Fruit fly (Drosophila melanogaster) whole organism, embryonic: ENCODE results near the gene CG32551.

Experiments used
- Abd-B ChIP-seq: fragments of 200-800 bp; sonication (Bioruptor generic); optimal IDR thresholded peaks from 2 replicates; lab custom pipeline; 2018; ENCODE audit warnings: missing biosample characterization, mild to moderate bottlenecking, missing genetic modification characterization, moderate library complexity
- B-H2 ChIP-seq: fragments of 200-800 bp; sonication (Bioruptor generic); optimal IDR thresholded peaks from 2 replicates; lab custom pipeline; 2018; ENCODE audit warnings: missing biosample characterization, mild to moderate bottlenecking, missing genetic modification characterization
- Bteb2 ChIP-seq: fragments of 200-800 bp; sonication (Bioruptor generic); optimal IDR thresholded peaks from 2 replicates; lab custom pipeline; 2016; ENCODE audit warnings: missing biosample characterization, missing genetic modification characterization
- CG10321 ChIP-seq: fragments of 200-800 bp; sonication (Bioruptor generic); IDR thresholded peaks from 2 replicates; pipeline ENCODE4 v1.3.6; 2022; ENCODE audit warnings: missing biosample characterization, missing genetic modification characterization
- CG10959 ChIP-seq: fragments of 200-800 bp; sonication (Bioruptor generic); IDR thresholded peaks from 2 replicates; pipeline ENCODE4 v1.3.6; 2022; ENCODE audit warnings: missing biosample characterization, missing genetic modification characterization
- CG11247 ChIP-seq: fragments of 200-800 bp; sonication (Bioruptor generic); IDR thresholded peaks from 2 replicates; pipeline ENCODE4 v1.3.6; 2022; ENCODE audit warnings: missing biosample characterization, missing genetic modification characterization
- CG11398 ChIP-seq: fragments of 200-800 bp; sonication (Bioruptor generic); optimal IDR thresholded peaks from 2 replicates; lab custom pipeline; 2016; ENCODE audit warnings: missing biosample characterization, missing genetic modification characterization
- CG11696 ChIP-seq: fragments of 200-800 bp; sonication (Bioruptor generic); IDR thresholded peaks from 2 replicates; pipeline ENCODE4 v1.3.6; 2022; ENCODE audit warnings: missing biosample characterization, missing genetic modification characterization
- CG11723 ChIP-seq: fragments of 200-800 bp; sonication (Bioruptor generic); optimal IDR thresholded peaks from 2 replicates; lab custom pipeline; 2017; ENCODE audit warnings: missing biosample characterization, mild to moderate bottlenecking, missing genetic modification characterization
- CG12071 ChIP-seq: fragments of 200-800 bp; sonication (Bioruptor generic); optimal IDR thresholded peaks from 3 replicates; lab custom pipeline; 2018; ENCODE audit warnings: missing biosample characterization, mild to moderate bottlenecking, missing genetic modification characterization
- CG12942 ChIP-seq: fragments of 200-800 bp; sonication (Bioruptor generic); optimal IDR thresholded peaks from 3 replicates; lab custom pipeline; 2016; ENCODE audit warnings: missing biosample characterization, missing genetic modification characterization
- CG13123 ChIP-seq: fragments of 200-800 bp; sonication (Bioruptor generic); optimal IDR thresholded peaks from 2 replicates; lab custom pipeline; 2016; ENCODE audit warnings: missing biosample characterization, missing genetic modification characterization
- CG14050 ChIP-seq: fragments of 200-800 bp; sonication (Bioruptor generic); IDR thresholded peaks from 3 replicates; pipeline ENCODE4 v1.3.6; 2022; ENCODE audit warnings: missing biosample characterization, missing genetic modification characterization
- CG15269 ChIP-seq: fragments of 200-800 bp; sonication (Bioruptor generic); optimal IDR thresholded peaks from 2 replicates; lab custom pipeline; 2018; ENCODE audit warnings: missing biosample characterization, mild to moderate bottlenecking, missing genetic modification characterization, moderate library complexity
- CG17328 ChIP-seq: fragments of 200-800 bp; sonication (Bioruptor generic); IDR thresholded peaks from 2 replicates; pipeline ENCODE4 v1.3.6; 2022; ENCODE audit warnings: missing biosample characterization, missing genetic modification characterization
- CG18619 ChIP-seq: fragments of 200-800 bp; sonication (Bioruptor generic); optimal IDR thresholded peaks from 3 replicates; lab custom pipeline; 2017; ENCODE audit warnings: missing biosample characterization, mild to moderate bottlenecking, missing genetic modification characterization
- CG2129 ChIP-seq: fragments of 200-800 bp; sonication (Bioruptor generic); IDR thresholded peaks from 2 replicates; pipeline ENCODE4 v1.3.6; 2022; ENCODE audit warnings: missing biosample characterization, missing genetic modification characterization; ENCODE audit not compliant: partially characterized antibody
- CG30403 ChIP-seq: fragments of 200-800 bp; sonication (Bioruptor generic); optimal IDR thresholded peaks from 3 replicates; lab custom pipeline; 2016; ENCODE audit warnings: missing biosample characterization, missing genetic modification characterization
- CG6272 ChIP-seq: fragments of 200-800 bp; sonication (Bioruptor generic); IDR thresholded peaks from 2 replicates; pipeline ENCODE4 v1.3.6; 2022; ENCODE audit warnings: missing biosample characterization, missing genetic modification characterization
- CG6813 ChIP-seq: fragments of 200-800 bp; sonication (Bioruptor generic); optimal IDR thresholded peaks from 2 replicates; lab custom pipeline; 2017; ENCODE audit warnings: missing biosample characterization, missing genetic modification characterization, mild to moderate bottlenecking, moderate library complexity, missing genetic modification reagents
- CG9215 ChIP-seq: fragments of 200-800 bp; sonication (Bioruptor generic); IDR thresholded peaks from 2 replicates; pipeline ENCODE4 v1.3.6; 2022; ENCODE audit warnings: missing biosample characterization, missing genetic modification characterization
- Dek ChIP-seq: fragments of 200-800 bp; sonication (Bioruptor generic); optimal IDR thresholded peaks from 3 replicates; lab custom pipeline; 2019; ENCODE audit warnings: missing biosample characterization, mild to moderate bottlenecking, missing genetic modification characterization, moderate library complexity
- Ets65A ChIP-seq: fragments of 200-800 bp; sonication (Bioruptor generic); peaks from one replicate; lab custom pipeline; 2016; ENCODE audit warnings: missing biosample characterization, missing genetic modification characterization
- HLHmδ ChIP-seq: fragments of 200-800 bp; sonication (Bioruptor generic); optimal IDR thresholded peaks from 2 replicates; lab custom pipeline; 2018; ENCODE audit warnings: missing biosample characterization, mild to moderate bottlenecking, missing genetic modification characterization, moderate library complexity
- Hand ChIP-seq: fragments of 200-800 bp; sonication (Bioruptor generic); optimal IDR thresholded peaks from 2 replicates; lab custom pipeline; 2017; ENCODE audit warnings: mild to moderate bottlenecking, missing biosample characterization, missing genetic modification reagents, missing genetic modification characterization
- HmgZ ChIP-seq: fragments of 200-800 bp; sonication (Bioruptor generic); optimal IDR thresholded peaks from 2 replicates; lab custom pipeline; 2018; ENCODE audit warnings: missing biosample characterization, mild to moderate bottlenecking, missing genetic modification characterization
- Hr51 ChIP-seq, 2 experiments: fragments of 200-800 bp; sonication (Bioruptor generic); optimal IDR thresholded peaks; 2 replicates in 1 of 2; 3 replicates in 1 of 2; lab custom pipeline; 2016 to 2018; ENCODE audit warnings: missing biosample characterization in 2 of 2, missing genetic modification characterization in 2 of 2, mild to moderate bottlenecking in 1 of 2, moderate library complexity in 1 of 2
- Stat92E ChIP-seq, 3 experiments: fragments of >200 bp in 2 of 3; fragments of 200-800 bp in 1 of 3; sonication (Bioruptor generic) in 1 of 3; optimal IDR thresholded peaks; 2 replicates each; lab custom pipeline; 2017 to 2019; ENCODE audit warnings: missing biosample characterization in 3 of 3, missing genetic modification characterization in 3 of 3, mild to moderate bottlenecking in 1 of 3, moderate library complexity in 1 of 3
- Taf1 ChIP-seq: fragments of 200-800 bp; sonication (Bioruptor generic); IDR thresholded peaks from 2 replicates; pipeline ENCODE4 v1.3.6; 2022; ENCODE audit warnings: missing biosample characterization, missing genetic modification characterization
- Xbp1 ChIP-seq: fragments of 200-800 bp; sonication (Bioruptor generic); optimal IDR thresholded peaks from 3 replicates; lab custom pipeline; 2016; ENCODE audit warnings: missing biosample characterization, mild to moderate bottlenecking, missing genetic modification characterization
- ase ChIP-seq: fragments of 200-800 bp; sonication (Bioruptor generic); IDR thresholded peaks from 3 replicates; pipeline ENCODE4 v1.3.6; 2022; ENCODE audit warnings: missing biosample characterization, missing genetic modification characterization
- ato ChIP-seq: fragments of 200-800 bp; sonication (Bioruptor generic); IDR thresholded peaks from 2 replicates; pipeline ENCODE4 v1.3.6; 2022; ENCODE audit warnings: missing biosample characterization, missing genetic modification characterization; ENCODE audit not compliant: partially characterized antibody
- bbx ChIP-seq: fragments of 200-800 bp; sonication (Bioruptor generic); IDR thresholded peaks from 2 replicates; pipeline ENCODE4 v1.3.6; 2022; ENCODE audit warnings: missing biosample characterization, missing genetic modification characterization; ENCODE audit not compliant: partially characterized antibody
- bigmax ChIP-seq: fragments of 200-800 bp; sonication (Bioruptor generic); optimal IDR thresholded peaks from 2 replicates; lab custom pipeline; 2018; ENCODE audit warnings: missing biosample characterization, mild to moderate bottlenecking, missing genetic modification characterization
- br ChIP-seq: fragments of >200 bp; optimal IDR thresholded peaks from 2 replicates; lab custom pipeline; 2017
- chif ChIP-seq, 2 experiments: fragments of 200-800 bp; sonication (Bioruptor generic); optimal IDR thresholded peaks; 3 replicates each; lab custom pipeline; 2016; ENCODE audit warnings: missing biosample characterization in 2 of 2, missing genetic modification characterization in 2 of 2
- chm ChIP-seq: fragments of 200-800 bp; sonication (Bioruptor generic); IDR thresholded peaks from 2 replicates; pipeline ENCODE4 v1.3.6; 2022; ENCODE audit warnings: missing biosample characterization, missing genetic modification characterization
- cwo ChIP-seq: fragments of 200-800 bp; sonication (Bioruptor generic); optimal IDR thresholded peaks from 3 replicates; lab custom pipeline; 2017; ENCODE audit warnings: missing biosample characterization, missing genetic modification characterization, mild to moderate bottlenecking, moderate library complexity, missing genetic modification reagents
- dmrt11E ChIP-seq: fragments of 200-800 bp; sonication (Bioruptor generic); optimal IDR thresholded peaks from 3 replicates; lab custom pipeline; 2018; ENCODE audit warnings: missing biosample characterization, mild to moderate bottlenecking, missing genetic modification characterization, moderate library complexity
- gcm2 ChIP-seq: fragments of 200-800 bp; sonication (Bioruptor generic); optimal IDR thresholded peaks from 2 replicates; lab custom pipeline; 2016; ENCODE audit warnings: missing biosample characterization, missing genetic modification characterization
- gem ChIP-seq: fragments of 200-800 bp; sonication (Bioruptor generic); optimal IDR thresholded peaks from 2 replicates; lab custom pipeline; 2019; ENCODE audit warnings: missing biosample characterization, mild to moderate bottlenecking, missing genetic modification characterization, moderate library complexity
- gfzf ChIP-seq: fragments of 200-800 bp; sonication (Bioruptor generic); optimal IDR thresholded peaks from 2 replicates; lab custom pipeline; 2016; ENCODE audit warnings: missing biosample characterization, mild to moderate bottlenecking, missing genetic modification characterization, moderate library complexity
- grau ChIP-seq: fragments of 200-800 bp; optimal IDR thresholded peaks from 3 replicates; lab custom pipeline; 2019; ENCODE audit warnings: missing biosample characterization, mild to moderate bottlenecking, missing genetic modification characterization, moderate library complexity
- insv ChIP-seq, 2 experiments: fragments of 200-800 bp; sonication (Bioruptor generic); optimal IDR thresholded peaks; 3 replicates each; lab custom pipeline; 2016 to 2018; ENCODE audit warnings: missing biosample characterization in 2 of 2, missing genetic modification characterization in 2 of 2
- lab ChIP-seq: fragments of 200-800 bp; sonication (Bioruptor generic); optimal IDR thresholded peaks from 3 replicates; lab custom pipeline; 2017; ENCODE audit warnings: missing biosample characterization, missing genetic modification characterization, mild to moderate bottlenecking, moderate library complexity, missing genetic modification reagents
- p53 ChIP-seq: fragments of 200-800 bp; sonication (Bioruptor generic); optimal IDR thresholded peaks from 2 replicates; lab custom pipeline; 2016; ENCODE audit warnings: missing biosample characterization, missing genetic modification characterization
- pb ChIP-seq: fragments of 200-800 bp; sonication (Bioruptor generic); optimal IDR thresholded peaks from 3 replicates; lab custom pipeline; 2016; ENCODE audit warnings: missing biosample characterization, missing genetic modification characterization
- pho ChIP-seq: fragments of 200-800 bp; sonication (Bioruptor generic); optimal IDR thresholded peaks from 2 replicates; lab custom pipeline; 2016; ENCODE audit warnings: missing biosample characterization, missing genetic modification characterization
- schlank ChIP-seq: fragments of 200-800 bp; sonication (Bioruptor generic); optimal IDR thresholded peaks from 2 replicates; lab custom pipeline; 2018; ENCODE audit warnings: missing biosample characterization, mild to moderate bottlenecking, missing genetic modification characterization
- sisA ChIP-seq: fragments of 200-800 bp; sonication (Bioruptor generic); IDR thresholded peaks from 2 replicates; pipeline ENCODE4 v1.3.6; 2022; ENCODE audit warnings: missing biosample characterization, missing genetic modification characterization
- stc ChIP-seq: fragments of 200-800 bp; sonication (Bioruptor generic); IDR thresholded peaks from 2 replicates; pipeline ENCODE4 v1.3.6; 2022; ENCODE audit warnings: missing biosample characterization, missing genetic modification characterization
- zen2 ChIP-seq: fragments of 200-800 bp; sonication (Bioruptor generic); IDR thresholded peaks from 3 replicates; pipeline ENCODE4 v1.3.6; 2022; ENCODE audit warnings: missing biosample characterization, missing genetic modification characterization; ENCODE audit not compliant: partially characterized antibody

Gene CG32551

dm6 chrX:18407394-18407721, 31.3 kb upstream of the CG32551 start (continued):
- peak; percentile 61 for TF ChIP-seq gem
- TF ChIP-seq gfzf (GFP tag; lab: Kevin White, UChicago): no peak
- no peak for TF ChIP-seq CG11723 (GFP tag; lab: Kevin White, UChicago)
- no peak for TF ChIP-seq chif (GFP tag; optimal IDR thresholded peaks at IDR 0.05; lab: Kevin White, UChicago)
- TF ChIP-seq CG2129: no peak
- no peak for TF ChIP-seq pb (GFP tag; lab: Kevin White, UChicago)
- no peak for TF ChIP-seq CG12942 (GFP tag; lab: Kevin White, UChicago)
- no peak for TF ChIP-seq Abd-B (GFP tag; lab: Kevin White, UChicago)
- TF ChIP-seq CG18619 (GFP tag; lab: Kevin White, UChicago): no peak
- no peak for TF ChIP-seq p53 (GFP tag; lab: Kevin White, UChicago)
- no peak; the same call in 1 of the 2 replicates for TF ChIP-seq CG11696 (GFP tag; lab: Robert Waterston, UW)
- no peak for TF ChIP-seq zen2 (GFP tag; lab: Robert Waterston, UW)
- TF ChIP-seq Stat92E (GFP tag; optimal IDR thresholded peaks at IDR 0.05; lab: Kevin White, UChicago): no peak
- TF ChIP-seq CG9215 (GFP tag; lab: Robert Waterston, UW): no peak
- no peak for TF ChIP-seq insv (GFP tag; optimal IDR thresholded peaks at IDR 0.05; lab: Kevin White, UChicago)
- TF ChIP-seq ato (GFP tag; lab: Robert Waterston, UW): no peak
- TF ChIP-seq gcm2 (GFP tag; lab: Kevin White, UChicago): no peak
- TF ChIP-seq Hand (GFP tag; lab: Kevin White, UChicago): no peak
- TF ChIP-seq sisA: no peak
- TF ChIP-seq CG11247 (GFP tag; lab: Robert Waterston, UW): no peak
- no peak for TF ChIP-seq CG6272 (GFP tag; lab: Robert Waterston, UW)
- TF ChIP-seq CG17328: peak; percentile 32; the same call in 1 of the 2 replicates
- TF ChIP-seq Taf1: no peak
- TF ChIP-seq chm (GFP tag; lab: Robert Waterston, UW): no peak
- TF ChIP-seq br (lab: Kevin White, UChicago): no peak
- peak; percentile 46 for TF ChIP-seq CG15269
- no peak for TF ChIP-seq CG14050 (GFP tag; lab: Robert Waterston, UW)
- TF ChIP-seq CG30403 (GFP tag; lab: Kevin White, UChicago): peak; percentile 10
- TF ChIP-seq B-H2 (GFP tag; lab: Kevin White, UChicago): no peak
- TF ChIP-seq CG10321 (GFP tag; lab: Robert Waterston, UW): no peak
- peak; percentile 33 for TF ChIP-seq CG6813 (GFP tag; lab: Kevin White, UChicago)
- no peak for TF ChIP-seq Dek (tag; lab: Kevin White, UChicago)
- TF ChIP-seq schlank (tag; lab: Kevin White, UChicago): peak; percentile 15
- peak; percentile 34 for TF ChIP-seq Bteb2 (GFP tag; lab: Kevin White, UChicago)
- no peak for TF ChIP-seq dmrt11E (tag; lab: Kevin White, UChicago)
- TF ChIP-seq HLHmδ: no peak
- peak; percentile 5 for TF ChIP-seq HmgZ (tag; lab: Kevin White, UChicago)
- no peak for TF ChIP-seq ase (GFP tag; lab: Robert Waterston, UW)
- peak; percentile 42 for TF ChIP-seq grau
- peak; percentile 5 for TF ChIP-seq Xbp1 (GFP tag; lab: Kevin White, UChicago)
- TF ChIP-seq CG10959 (GFP tag; lab: Robert Waterston, UW): no peak
- no peak for TF ChIP-seq cwo (GFP tag; lab: Kevin White, UChicago)
- peak in 1 of 2 experiments; percentile 32 for TF ChIP-seq Hr51 (GFP tag; optimal IDR thresholded peaks at IDR 0.05; lab: Kevin White, UChicago)
- no peak for TF ChIP-seq CG11398 (GFP tag; lab: Kevin White, UChicago)
- TF ChIP-seq pho: peak; percentile 31
- peak; percentile 82 for TF ChIP-seq Ets65A (GFP tag; lab: Kevin White, UChicago)
- no peak for TF ChIP-seq bigmax (GFP tag; lab: Kevin White, UChicago)
- TF ChIP-seq bbx (GFP tag; lab: Robert Waterston, UW): no peak
- peak; percentile 27 for TF ChIP-seq lab (GFP tag; lab: Kevin White, UChicago)
- TF ChIP-seq CG12071: no peak
- TF ChIP-seq stc (GFP tag; lab: Robert Waterston, UW): no peak
- no peak for TF ChIP-seq CG13123 (GFP tag; lab: Kevin White, UChicago)
